Worm (Caenorhabditis elegans): ENCODE data around the gene mrpl-22.

DNA sequence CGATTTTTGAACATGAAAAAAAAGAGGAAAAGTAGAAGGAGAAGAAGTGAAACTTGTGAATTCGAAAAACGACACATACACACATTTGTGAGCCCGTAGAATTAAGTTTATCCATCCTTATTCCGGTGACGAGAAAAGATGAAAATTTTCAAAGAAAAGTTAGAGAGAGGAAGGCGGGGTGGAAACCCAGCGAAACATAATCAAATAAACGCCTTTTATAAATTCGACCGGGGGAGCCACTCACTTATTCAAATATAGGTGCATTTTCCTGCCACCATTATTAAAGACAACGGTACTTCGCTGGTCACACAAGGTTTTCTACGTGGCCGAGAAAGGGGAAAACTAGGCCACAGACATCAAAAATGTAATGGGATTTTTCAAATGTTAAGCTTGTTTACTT, 31.8 kb upstream of the mrpl-22 start:
- TF ChIP-seq unc-130 (tag; optimal IDR thresholded peaks at IDR 0.05) (no peak), fkh-8 (tag; optimal IDR thresholded peaks at IDR 0.05) (no peak), aly-2 (tag; optimal IDR thresholded peaks at IDR 0.05) (no peak), nhr-84 (tag; optimal IDR thresholded peaks at IDR 0.05) (no peak), skn-1 (tag; optimal IDR thresholded peaks at IDR 0.05) (no peak), efl-1 (optimal IDR thresholded peaks at IDR 0.05) (no peak), efl-1 (GFP tag; optimal IDR thresholded peaks at IDR 0.05 in 1 of 2) (no peak), ceh-8 (GFP tag; optimal IDR thresholded peaks at IDR 0.05) (no peak), nhr-77 (tag; optimal IDR thresholded peaks at IDR 0.05) (no peak), grh-1 (GFP tag; IDR thresholded peaks at IDR 0.05) (no peak), nhr-11 (tag; optimal IDR thresholded peaks at IDR 0.05) (no peak), nhr-28 (tag; optimal IDR thresholded peaks at IDR 0.05) (no peak)

Data from whole organism, L1 larva.